Worm (Caenorhabditis elegans): ENCODE results near the gene clec-73.

DNA sequence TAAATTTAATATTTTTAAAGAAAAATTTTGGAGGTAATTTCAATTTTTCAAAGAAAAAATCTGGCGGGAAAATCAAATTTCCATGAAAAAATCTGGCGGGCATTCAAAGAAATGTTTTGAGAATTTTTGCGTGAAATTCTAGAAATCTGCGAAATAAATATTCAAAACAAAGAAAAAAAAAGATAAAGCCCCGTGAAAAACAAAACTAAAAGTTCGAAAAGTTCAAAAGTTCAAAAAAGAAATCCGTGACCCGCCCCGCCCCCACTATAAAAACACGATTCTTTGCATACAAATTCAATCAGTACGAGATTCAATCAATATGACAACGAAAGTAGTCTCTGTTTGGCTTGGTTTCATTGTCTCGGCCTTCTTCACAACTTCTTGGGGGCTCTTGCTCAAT lies 17.1 kb upstream of the clec-73 start, which contains the start of gene clec-79:
- TF ChIP-seq R02D3.7 (tag; optimal IDR thresholded peaks at IDR 0.05), result no peak
- TF ChIP-seq aly-2 (tag; optimal IDR thresholded peaks at IDR 0.05), result no peak
- TF ChIP-seq crh-2 (tag; optimal IDR thresholded peaks at IDR 0.05), result no peak
- no peak for TF ChIP-seq unc-55 (GFP tag; optimal IDR thresholded peaks at IDR 0.05)
- no peak for TF ChIP-seq nhr-6 (tag; optimal IDR thresholded peaks at IDR 0.05)
- no peak for TF ChIP-seq nhr-25 (tag; optimal IDR thresholded peaks at IDR 0.05)
- no peak for TF ChIP-seq alr-1 (tag; optimal IDR thresholded peaks at IDR 0.05)
- TF ChIP-seq nhr-237 (tag; optimal IDR thresholded peaks at IDR 0.05), result no peak
- no peak for TF ChIP-seq ztf-1 (GFP tag; conservative IDR thresholded peaks at IDR 0.05)
- TF ChIP-seq unc-62 (GFP tag; optimal IDR thresholded peaks at IDR 0.05), result no peak
- TF ChIP-seq nhr-11 (tag; optimal IDR thresholded peaks at IDR 0.05), result no peak
- TF ChIP-seq ztf-11 (tag; optimal IDR thresholded peaks at IDR 0.05), result no peak

Measured in whole organism, L2 larva.